Fruit fly (Drosophila melanogaster) whole organism, prepupa: Measurements from ENCODE around the gene CG10222.

Source experiments
- Blimp-1 ChIP-seq: fragments of 200-800 bp; sonication (Bioruptor generic); optimal IDR thresholded peaks from 3 replicates; lab custom pipeline; 2017; ENCODE audit warnings: missing biosample characterization, missing genetic modification characterization, mild to moderate bottlenecking, moderate library complexity, missing genetic modification reagents
- CG10631 ChIP-seq: fragments of 200-800 bp; sonication (Bioruptor generic); optimal IDR thresholded peaks from 2 replicates; lab custom pipeline; 2016; ENCODE audit warnings: missing biosample characterization, missing genetic modification characterization
- CG11762 ChIP-seq: fragments of 200-800 bp; sonication (Bioruptor generic); optimal IDR thresholded peaks from 3 replicates; lab custom pipeline; 2016; ENCODE audit warnings: missing biosample characterization, missing genetic modification characterization; ENCODE audit not compliant: insufficient read depth
- CG1621 ChIP-seq: fragments of 200-800 bp; sonication (Bioruptor generic); optimal IDR thresholded peaks from 3 replicates; lab custom pipeline; 2018; ENCODE audit warnings: missing biosample characterization, mild to moderate bottlenecking, missing genetic modification characterization
- CG16779 ChIP-seq: fragments of 200-800 bp; sonication (Bioruptor generic); optimal IDR thresholded peaks from 3 replicates; lab custom pipeline; 2017; ENCODE audit warnings: missing biosample characterization, mild to moderate bottlenecking, missing genetic modification characterization
- CG31627 ChIP-seq: fragments of 200-800 bp; sonication (Bioruptor generic); optimal IDR thresholded peaks from 3 replicates; lab custom pipeline; 2016; ENCODE audit warnings: missing biosample characterization, missing genetic modification characterization
- CG32006 ChIP-seq: fragments of 200-800 bp; sonication (Bioruptor generic); optimal IDR thresholded peaks from 3 replicates; lab custom pipeline; 2017; ENCODE audit warnings: missing biosample characterization, mild to moderate bottlenecking, missing genetic modification characterization
- CG34406 ChIP-seq: fragments of 200-800 bp; sonication (Bioruptor generic); optimal IDR thresholded peaks from 3 replicates; lab custom pipeline; 2016; ENCODE audit warnings: missing biosample characterization, missing genetic modification characterization
- CG6163 ChIP-seq: fragments of 200-800 bp; sonication (Bioruptor generic); IDR thresholded peaks from 3 replicates; pipeline ENCODE4 v1.3.6; 2022; ENCODE audit warnings: missing biosample characterization, missing genetic modification characterization
- CG6854 ChIP-seq: fragments of 200-800 bp; sonication (Bioruptor generic); optimal IDR thresholded peaks from 2 replicates; lab custom pipeline; 2017; ENCODE audit warnings: missing biosample characterization, mild to moderate bottlenecking, missing genetic modification characterization
- CG8632 ChIP-seq: fragments of 200-800 bp; sonication (Bioruptor generic); optimal IDR thresholded peaks from 3 replicates; lab custom pipeline; 2016; ENCODE audit warnings: missing biosample characterization, missing genetic modification characterization
- CG9139 ChIP-seq: fragments of 200-800 bp; sonication (Bioruptor generic); optimal IDR thresholded peaks from 3 replicates; lab custom pipeline; 2017; ENCODE audit warnings: missing biosample characterization, mild to moderate bottlenecking, missing genetic modification characterization
- Eip75B ChIP-seq: fragments of 200-800 bp; sonication (Bioruptor generic); optimal IDR thresholded peaks from 3 replicates; lab custom pipeline; 2016; ENCODE audit warnings: missing biosample characterization, missing genetic modification characterization
- Eip78C ChIP-seq: fragments of 200-800 bp; sonication (Bioruptor generic); peaks from one replicate; lab custom pipeline; 2016; ENCODE audit warnings: missing biosample characterization, missing genetic modification characterization
- Eip93F ChIP-seq: fragments of 200-800 bp; sonication (Bioruptor generic); optimal IDR thresholded peaks from 2 replicates; lab custom pipeline; 2016; ENCODE audit warnings: missing biosample characterization, mild to moderate bottlenecking, missing genetic modification characterization
- Ets21C ChIP-seq: fragments of 200-800 bp; sonication (Bioruptor generic); optimal IDR thresholded peaks from 3 replicates; lab custom pipeline; 2016; ENCODE audit warnings: missing biosample characterization, missing genetic modification characterization
- Gug ChIP-seq: fragments of 200-800 bp; sonication (Bioruptor generic); IDR thresholded peaks from 2 replicates; pipeline ENCODE4 v1.3.6; 2022; ENCODE audit warnings: missing biosample characterization, missing genetic modification characterization
- Hr38 ChIP-seq: sonication (Bioruptor generic); optimal IDR thresholded peaks from 2 replicates; lab custom pipeline; 2016; ENCODE audit warnings: missing biosample characterization, missing genetic modification characterization
- Hr39 ChIP-seq: fragments of 200-800 bp; sonication (Bioruptor generic); optimal IDR thresholded peaks from 2 replicates; lab custom pipeline; 2016; ENCODE audit warnings: missing biosample characterization, missing genetic modification characterization
- Hr4 ChIP-seq: fragments of 200-800 bp; sonication (Bioruptor generic); optimal IDR thresholded peaks from 3 replicates; lab custom pipeline; 2016; ENCODE audit warnings: missing biosample characterization, missing genetic modification characterization
- Met ChIP-seq: fragments of 200-800 bp; sonication (Bioruptor generic); optimal IDR thresholded peaks from 3 replicates; lab custom pipeline; 2016; ENCODE audit warnings: missing biosample characterization, missing genetic modification characterization
- Sox102F ChIP-seq: fragments of 200-800 bp; sonication (Bioruptor generic); optimal IDR thresholded peaks from 2 replicates; lab custom pipeline; 2016; ENCODE audit warnings: missing biosample characterization, mild to moderate bottlenecking, missing genetic modification characterization
- Sox15 ChIP-seq: fragments of 200-800 bp; sonication (Bioruptor generic); optimal IDR thresholded peaks from 3 replicates; lab custom pipeline; 2016; ENCODE audit warnings: missing biosample characterization, missing genetic modification characterization
- cyc ChIP-seq: fragments of 200-800 bp; sonication (Bioruptor generic); optimal IDR thresholded peaks from 3 replicates; lab custom pipeline; 2016; ENCODE audit warnings: missing biosample characterization, missing genetic modification characterization
- dsx ChIP-seq: fragments of 200-800 bp; optimal IDR thresholded peaks from 3 replicates; lab custom pipeline; 2019; ENCODE audit warnings: missing biosample characterization, mild to moderate bottlenecking, missing genetic modification characterization, moderate library complexity; ENCODE audit not compliant: poor library complexity, severe bottlenecking
- esn ChIP-seq: fragments of 200-800 bp; sonication (Bioruptor generic); optimal IDR thresholded peaks from 2 replicates; lab custom pipeline; 2016; ENCODE audit warnings: missing biosample characterization, mild to moderate bottlenecking, missing genetic modification characterization, moderate library complexity
- fd59A ChIP-seq: fragments of 200-800 bp; sonication (Bioruptor generic); optimal IDR thresholded peaks from 2 replicates; lab custom pipeline; 2017; ENCODE audit warnings: missing biosample characterization, mild to moderate bottlenecking, missing genetic modification characterization, missing genetic modification reagents
- pdm3 ChIP-seq: fragments of 200-800 bp; sonication (Bioruptor generic); optimal IDR thresholded peaks from 3 replicates; lab custom pipeline; 2016; ENCODE audit warnings: missing biosample characterization, missing genetic modification characterization
- svp ChIP-seq: fragments of 200-800 bp; sonication (Bioruptor generic); peaks from one replicate; lab custom pipeline; 2016; ENCODE audit warnings: missing biosample characterization, missing genetic modification characterization
- vri ChIP-seq: fragments of 200-800 bp; sonication (Bioruptor generic); optimal IDR thresholded peaks from 3 replicates; lab custom pipeline; 2016; ENCODE audit warnings: missing biosample characterization, mild to moderate bottlenecking, missing genetic modification characterization

The CG10222 gene

DNA sequence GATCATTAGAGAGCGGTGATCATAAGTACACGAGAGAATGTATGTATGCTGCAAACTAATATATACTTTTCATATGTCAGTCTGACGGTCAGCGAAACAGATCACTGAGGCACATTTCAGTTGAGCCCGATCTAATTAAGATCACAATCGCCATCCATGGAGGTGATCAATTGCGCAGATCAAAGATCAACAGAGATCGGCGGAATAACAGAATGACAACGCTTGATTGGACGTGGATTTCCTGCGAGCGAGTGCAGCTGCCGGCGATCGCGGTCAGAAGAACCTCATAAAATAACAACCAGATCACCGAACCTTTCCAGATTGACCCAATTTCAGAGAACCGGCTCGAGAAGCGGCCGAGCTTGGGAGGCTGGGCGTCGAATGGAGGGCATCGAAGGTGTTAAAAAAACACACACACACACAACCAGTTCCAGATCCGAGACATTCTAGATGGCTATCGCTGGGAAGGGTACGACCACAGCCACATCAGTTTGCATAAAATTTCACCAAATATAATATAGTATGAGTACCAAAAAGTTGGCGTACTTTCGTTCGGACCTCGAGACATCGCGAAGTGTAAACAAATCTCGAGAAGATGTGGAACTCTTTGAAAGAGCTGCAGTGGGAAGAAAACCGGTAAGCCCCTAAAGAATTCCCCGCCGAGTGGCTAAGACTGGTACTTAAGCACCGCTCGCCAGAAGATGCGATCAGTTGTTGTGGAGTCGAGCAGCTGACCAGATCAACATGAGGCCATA is 30.0 kb downstream of the CG10222 start, which contains the start of gene ImpL1:
ImpL1 (plus strand) TSS at position 705 of the 755 bp plus-strand sequence.
- TF ChIP-seq Ets21C (no peak), Eip75B (GFP tag; lab: Kevin White, UChicago) (peak; percentile 20), CG6854 (GFP tag; lab: Kevin White, UChicago) (peak; percentile 45), Blimp-1 (peak; percentile 65), Eip78C (GFP tag; lab: Kevin White, UChicago) (peak; percentile 58), Sox102F (GFP tag; lab: Kevin White, UChicago) (no peak), esn (GFP tag; lab: Kevin White, UChicago) (no peak), svp (peak; percentile 92)
- TF ChIP-seq, all 60 proteins: peak for 5

dm6 chr3L:13381160-13381559 is 31.1 kb downstream of the CG10222 start, which contains the start of gene CG14107:
Gene CG14107 (minus strand): TSS chr3L:13381346.
- TF ChIP-seq CG9139 (GFP tag; lab: Kevin White, UChicago) (no peak), svp (peak; percentile 60), cyc (GFP tag; lab: Kevin White, UChicago) (no peak), CG8632 (GFP tag; lab: Kevin White, UChicago) (no peak), dsx (GFP tag; lab: Kevin White, UChicago) (no peak), CG11762 (GFP tag; lab: Kevin White, UChicago) (no peak), CG16779 (no peak), Eip78C (GFP tag; lab: Kevin White, UChicago) (no peak), Hr4 (GFP tag; lab: Kevin White, UChicago) (no peak), CG6163 (GFP tag; lab: Robert Waterston, UW) (no peak), CG31627 (GFP tag; lab: Kevin White, UChicago) (no peak), CG1621 (tag; lab: Kevin White, UChicago) (no peak), Blimp-1 (peak; percentile 89), Eip93F (GFP tag; lab: Kevin White, UChicago) (no peak), CG6854 (GFP tag; lab: Kevin White, UChicago) (peak; percentile 35), Hr38 (GFP tag; lab: Kevin White, UChicago) (no peak), CG34406 (no peak), Hr39 (GFP tag; lab: Kevin White, UChicago) (no peak), vri (GFP tag; lab: Kevin White, UChicago) (no peak), CG32006 (GFP tag; lab: Kevin White, UChicago) (peak; percentile 11), fd59A (GFP tag; lab: Kevin White, UChicago) (no peak), CG10631 (GFP tag; lab: Kevin White, UChicago) (no peak)

dm6 chr3L:13378202-13378601 is 34.1 kb downstream of the CG10222 start, which contains the start of gene SNCF:
Gene SNCF (plus strand): TSS chr3L:13378583.
- TF ChIP-seq Met (GFP tag; lab: Kevin White, UChicago) (no peak), CG34406 (no peak), Sox15 (no peak), Gug (GFP tag; lab: Robert Waterston, UW) (no peak), CG10631 (GFP tag; lab: Kevin White, UChicago) (no peak), Hr4 (GFP tag; lab: Kevin White, UChicago) (no peak), Hr39 (GFP tag; lab: Kevin White, UChicago) (no peak), pdm3 (GFP tag; lab: Kevin White, UChicago) (no peak)

DNA sequence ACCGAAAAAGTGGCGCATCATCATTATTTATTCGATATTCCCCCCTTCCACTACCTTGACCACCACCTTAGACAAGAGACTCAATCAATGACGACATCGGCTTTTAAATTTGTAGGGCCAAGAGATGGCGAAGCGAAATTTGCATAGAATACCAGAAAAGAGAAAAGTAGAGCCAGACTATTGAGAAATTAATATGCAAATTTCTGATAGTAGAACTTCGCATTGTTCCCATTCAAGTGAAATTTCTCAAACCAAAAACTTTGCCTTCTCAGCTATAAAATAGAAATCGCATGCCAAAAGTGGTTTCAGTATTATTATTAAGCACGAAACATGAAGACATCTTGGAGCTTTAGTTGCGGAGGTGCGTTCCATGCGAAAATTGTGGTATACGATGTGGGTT is 34.6 kb downstream of the CG10222 start, which contains the start of gene CG14111:
CG14111 (plus strand) TSS at position 301 of the 400 bp plus-strand sequence.
- TF ChIP-seq svp (peak; percentile 1), Eip93F (GFP tag; lab: Kevin White, UChicago) (no peak)
